Fruit fly (Drosophila melanogaster): ENCODE measurements around the gene CG15432.

DNA sequence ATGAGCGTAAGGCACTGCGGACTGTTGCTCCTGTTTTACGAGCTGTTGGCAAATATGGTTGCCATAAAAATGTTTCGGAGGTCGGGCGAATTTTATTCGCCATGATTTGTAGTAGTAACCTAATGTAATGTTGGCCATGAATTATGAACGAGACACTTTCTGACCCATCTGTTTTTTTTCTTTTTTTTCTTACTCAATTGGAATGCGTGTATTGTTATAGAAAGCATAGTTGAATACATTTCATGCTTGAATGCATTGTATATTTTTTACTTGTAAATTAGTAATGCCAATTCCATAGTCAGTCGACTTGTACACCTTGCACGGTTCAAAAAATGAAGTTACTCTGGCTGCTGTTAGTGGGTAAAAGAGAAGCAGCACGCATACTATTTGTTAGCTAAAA, 4.6 kb upstream of the CG15432 start, which contains the start of gene CG43056:
- TF ChIP-seq org-1 (GFP tag; optimal IDR thresholded peaks at IDR 0.05) (no peak), shn (GFP tag; optimal IDR thresholded peaks at IDR 0.05) (no peak), ssp (GFP tag; IDR thresholded peaks at IDR 0.05) (no peak), sug (tag; optimal IDR thresholded peaks at IDR 0.05) (no peak), kni (GFP tag; optimal IDR thresholded peaks at IDR 0.05) (no peak), CG8478 (optimal IDR thresholded peaks at IDR 0.05) (no peak), sima (GFP tag; optimal IDR thresholded peaks at IDR 0.05) (no peak), CG12104 (GFP tag; optimal IDR thresholded peaks at IDR 0.05) (no peak), NC2β (GFP tag; optimal IDR thresholded peaks at IDR 0.05) (no peak)
